Worm (Caenorhabditis elegans): ENCODE data around the gene Y116A8B.1.

DNA sequence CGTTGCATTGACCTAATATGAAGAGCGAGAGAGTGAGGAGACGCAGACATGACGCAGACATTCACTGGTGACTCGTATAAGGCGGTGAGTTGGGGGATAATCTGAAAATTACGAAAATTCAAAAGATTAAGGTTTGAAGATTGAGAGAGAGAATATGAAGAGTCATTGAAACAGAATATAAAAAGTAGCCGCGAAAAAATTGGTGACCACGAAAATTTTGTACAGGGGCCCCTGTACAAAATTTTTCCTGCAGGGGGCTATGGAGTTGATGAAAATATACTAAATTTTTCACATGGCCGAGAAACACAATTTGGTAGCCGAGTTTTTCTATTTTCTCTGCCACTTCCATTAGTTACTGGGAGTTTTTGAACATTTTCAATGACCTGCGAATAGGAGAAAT is 9.4 kb upstream of the Y116A8B.1 start, which contains the start of gene cnnm-1:
- TF ChIP-seq blmp-1 (tag; optimal IDR thresholded peaks at IDR 0.05), result no peak
- TF ChIP-seq nhr-237 (tag; optimal IDR thresholded peaks at IDR 0.05), result no peak
- TF ChIP-seq unc-62 (GFP tag; optimal IDR thresholded peaks at IDR 0.05), result no peak
- no peak for TF ChIP-seq elt-3 (tag; optimal IDR thresholded peaks at IDR 0.05)
- no peak for TF ChIP-seq elt-1 (tag; optimal IDR thresholded peaks at IDR 0.05; ENCODE audit: borderline replicate concordance, insufficient read depth)
- no peak for TF ChIP-seq M03D4.4 (tag; optimal IDR thresholded peaks at IDR 0.05)
- no peak for TF ChIP-seq ceh-43 (GFP tag; optimal IDR thresholded peaks at IDR 0.05)
